Worm (Caenorhabditis elegans) whole organism, young adult: Measurements from ENCODE around the gene calu-1.

Experiments used
- F55B11.4 ChIP-seq: sonication (generic microtip); optimal IDR thresholded peaks from 2 replicates; lab custom pipeline; 2016; ENCODE audit warnings: missing compliant biosample characterization, missing genetic modification characterization, borderline replicate concordance; ENCODE audit not compliant: insufficient read depth
- Y56A3A.18 ChIP-seq: fragments of 200-800 bp; sonication (Bioruptor generic); IDR thresholded peaks from 2 replicates; pipeline ENCODE4 v1.3.6; 2022; ENCODE audit warnings: missing genetic modification reagents, missing genetic modification characterization, missing compliant biosample characterization
- Y79H2A.3 ChIP-seq: fragments of 200-800 bp; sonication (Bioruptor generic); conservative IDR thresholded peaks from 2 replicates; pipeline ENCODE4 v1.3.6; 2022; ENCODE audit warnings: missing genetic modification reagents, missing genetic modification characterization, missing compliant biosample characterization
- ZK185.1 ChIP-seq: sonication (generic microtip); optimal IDR thresholded peaks from 2 replicates; lab custom pipeline; 2016; ENCODE audit warnings: mild to moderate bottlenecking, missing genetic modification characterization, missing compliant biosample characterization; ENCODE audit not compliant: poor library complexity, severe bottlenecking
- akir-1 ChIP-seq: fragments of 200-800 bp; sonication (Bioruptor generic); optimal IDR thresholded peaks from 2 replicates; lab custom pipeline; 2018; ENCODE audit warnings: mild to moderate bottlenecking, missing genetic modification characterization, moderate library complexity, missing compliant biosample characterization
- cebp-1 ChIP-seq, 2 experiments: fragments of 200-800 bp in 1 of 2; sonication (Bioruptor generic) in 1 of 2; sonication (generic microtip) in 1 of 2; IDR thresholded peaks in 1 of 2; optimal IDR thresholded peaks in 1 of 2; 2 replicates each; pipeline versions ENCODE4 v1.3.6 to Lab custom; 2017 to 2022; ENCODE audit warnings: missing compliant biosample characterization in 2 of 2, missing genetic modification characterization in 2 of 2, mild to moderate bottlenecking in 1 of 2, missing genetic modification reagents in 1 of 2, moderate library complexity in 1 of 2
- hlh-26 ChIP-seq: fragments of 200-800 bp; sonication (Bioruptor generic); conservative IDR thresholded peaks from 2 replicates; pipeline ENCODE4 v1.3.6; 2022; ENCODE audit warnings: missing genetic modification reagents, missing genetic modification characterization, missing compliant biosample characterization
- nhr-120 ChIP-seq: fragments of 200-800 bp; sonication (Bioruptor generic); IDR thresholded peaks from 2 replicates; pipeline ENCODE4 v1.3.6; 2022; ENCODE audit warnings: missing genetic modification characterization, missing compliant biosample characterization
- rcor-1 ChIP-seq: fragments of 200-800 bp; sonication (Bioruptor generic); IDR thresholded peaks from 2 replicates; pipeline ENCODE4 v1.3.6; 2022; ENCODE audit warnings: missing genetic modification reagents, missing genetic modification characterization, missing compliant biosample characterization
- snpc-1.1 ChIP-seq: sonication (generic microtip); optimal IDR thresholded peaks from 2 replicates; lab custom pipeline; 2017; ENCODE audit warnings: missing genetic modification characterization, mild to moderate bottlenecking, missing compliant biosample characterization, antibody characterized with exemption, moderate library complexity, missing genotype, missing genetic modification reagents; ENCODE audit not compliant: insufficient read depth
- snpc-4 ChIP-seq, 5 experiments: fragments of 150-350 bp in 1 of 5; sonication (generic microtip) in 4 of 5; optimal IDR thresholded peaks; 2 replicates each; lab custom pipeline; 2014 to 2018; ENCODE audit warnings: missing genetic modification characterization in 5 of 5, missing biosample characterization in 3 of 5, antibody characterized with exemption in 2 of 5, mild to moderate bottlenecking in 2 of 5, missing compliant biosample characterization in 2 of 5, missing genotype in 2 of 5, moderate library complexity in 2 of 5, missing genetic modification reagents in 1 of 5
- ztf-22 ChIP-seq: fragments of 200-800 bp; sonication (Bioruptor generic); optimal IDR thresholded peaks from 2 replicates; lab custom pipeline; 2018; ENCODE audit warnings: mild to moderate bottlenecking, missing genetic modification characterization, moderate library complexity, missing compliant biosample characterization

DNA sequence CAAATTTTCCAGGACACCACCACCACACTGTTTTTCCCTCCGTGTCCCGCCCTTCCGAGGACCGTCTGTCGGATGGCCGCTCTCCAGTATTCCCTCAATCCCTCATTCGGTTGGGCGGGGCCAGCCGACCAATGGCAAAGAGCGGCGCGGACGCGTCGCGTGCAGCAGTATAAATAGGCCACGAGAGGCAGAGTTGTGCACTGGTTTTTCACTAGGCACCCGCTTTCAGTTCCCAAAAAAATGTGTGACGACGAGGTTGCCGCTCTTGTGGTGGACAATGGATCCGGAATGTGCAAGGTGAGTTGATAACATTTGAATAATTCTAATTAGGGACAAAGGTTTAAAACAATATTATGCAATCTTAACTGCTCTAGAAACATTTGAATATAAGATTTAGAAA is 10.3 kb downstream of the calu-1 start, which contains the start of gene act-4:
- TF ChIP-seq snpc-1.1 (tag; lab: Kevin White, UChicago) = no peak
- TF ChIP-seq rcor-1 (GFP tag; lab: Robert Waterston, UW) = no peak
- TF ChIP-seq ZK185.1 (tag; lab: Kevin White, UChicago) = peak; percentile 1
- no peak for TF ChIP-seq akir-1
- no peak for TF ChIP-seq snpc-4 (GFP tag; optimal IDR thresholded peaks at IDR 0.05; lab: Kevin White, UChicago)
- no peak for TF ChIP-seq snpc-4 (tag; optimal IDR thresholded peaks at IDR 0.05; lab: Kevin White, UChicago)
- no peak for TF ChIP-seq ztf-22
- no peak for TF ChIP-seq Y79H2A.3
- no peak for TF ChIP-seq F55B11.4 (tag; lab: Kevin White, UChicago)
- TF ChIP-seq hlh-26 (GFP tag; lab: Robert Waterston, UW) = no peak
- no peak for TF ChIP-seq nhr-120 (GFP tag; lab: Robert Waterston, UW)
- TF ChIP-seq cebp-1 (GFP tag; IDR thresholded peaks at IDR 0.05; lab: Robert Waterston, UW) = no peak
- peak; percentile 58 for TF ChIP-seq cebp-1 (tag; optimal IDR thresholded peaks at IDR 0.05; lab: Kevin White, UChicago)
- TF ChIP-seq Y56A3A.18 (GFP tag; lab: Robert Waterston, UW) = no peak
